Fruit fly (Drosophila melanogaster): Measurements from ENCODE around the gene CG12093.

CG12093 gene

DNA sequence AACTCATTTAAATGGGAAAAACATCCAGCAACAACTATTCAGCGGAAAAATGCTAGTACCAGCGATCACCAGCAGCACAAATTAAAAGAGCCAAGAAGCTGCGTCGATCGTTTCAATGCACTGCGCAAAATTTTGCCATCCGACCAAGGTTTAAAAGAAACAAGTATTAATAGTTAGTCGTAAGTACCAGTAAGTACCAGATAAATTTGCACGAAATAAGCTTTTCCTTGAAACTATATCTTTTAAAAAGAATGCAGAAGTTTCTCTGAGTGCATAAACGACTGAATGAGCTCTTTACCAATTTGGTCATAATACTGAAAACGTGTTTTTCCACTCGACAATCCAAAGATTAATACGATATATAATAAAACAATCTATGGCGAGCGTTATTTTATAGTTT lies 40.6 kb downstream of the CG12093 start (continued):
- TF ChIP-seq CoRest (tag; optimal IDR thresholded peaks at IDR 0.05) (peak; percentile 74), CG43689 (GFP tag; IDR thresholded peaks at IDR 0.05) (peak; percentile 59; the same call in 1 of the 2 replicates), row (GFP tag; IDR thresholded peaks at IDR 0.05) (peak; percentile 78), CG8281 (tag; optimal IDR thresholded peaks at IDR 0.05) (no peak), Doc3 (GFP tag; IDR thresholded peaks at IDR 0.05; ENCODE audit: partially characterized antibody) (no peak), sc (optimal IDR thresholded peaks at IDR 0.05) (no peak), sc (GFP tag; optimal IDR thresholded peaks at IDR 0.05) (no peak), CG6683 (GFP tag; optimal IDR thresholded peaks at IDR 0.05) (peak; percentile 17), jing (GFP tag; optimal IDR thresholded peaks at IDR 0.05) (peak; percentile 39), Bteb2 (GFP tag; optimal IDR thresholded peaks at IDR 0.05) (peak; percentile 67), Hr78 (GFP tag; optimal IDR thresholded peaks at IDR 0.05) (no peak), CG2889 (GFP tag; IDR thresholded peaks at IDR 0.05) (peak; percentile 61; the same call in 2 of the 3 replicates), CG10321 (GFP tag; IDR thresholded peaks at IDR 0.05) (peak; percentile 36; the same call in 1 of the 2 replicates), CG12769 (tag; optimal IDR thresholded peaks at IDR 0.05) (peak; percentile 70), Ptx1 (GFP tag; IDR thresholded peaks at IDR 0.05) (peak; percentile 76), CG7987 (GFP tag; optimal IDR thresholded peaks at IDR 0.05) (no peak), Antp (GFP tag; optimal IDR thresholded peaks at IDR 0.05) (peak; percentile 53), CG4404 (GFP tag; IDR thresholded peaks at IDR 0.05) (peak; percentile 43; the same call in 1 of the 2 replicates), ranshi (GFP tag; IDR thresholded peaks at IDR 0.05) (peak; percentile 65; the same call in 1 of the 2 replicates), ssp (GFP tag; IDR thresholded peaks at IDR 0.05) (no peak), CG8290 (GFP tag; optimal IDR thresholded peaks at IDR 0.05) (no peak), CG8290 (tag; optimal IDR thresholded peaks at IDR 0.05) (peak in 1 of 2 experiments; percentile 75), CHES-1-like (GFP tag; optimal IDR thresholded peaks at IDR 0.05) (peak; percentile 58), ken (GFP tag; IDR thresholded peaks at IDR 0.05) (no peak), repo (GFP tag; optimal IDR thresholded peaks at IDR 0.05) (peak; percentile 41), Gug (GFP tag; IDR thresholded peaks at IDR 0.05) (peak; percentile 38; the same call in 2 of the 4 replicates), CG3726 (GFP tag; IDR thresholded peaks at IDR 0.05) (peak; percentile 55; the same call in 1 of the 3 replicates), maf-S (GFP tag; optimal IDR thresholded peaks at IDR 0.05) (peak; percentile 53), hkb (optimal IDR thresholded peaks at IDR 0.05) (no peak), hkb (GFP tag; IDR thresholded peaks at IDR 0.05) (peak; percentile 72), Tbp (GFP tag; optimal IDR thresholded peaks at IDR 0.05) (no peak), crol (GFP tag; IDR thresholded peaks at IDR 0.05) (no peak), tx (GFP tag; optimal IDR thresholded peaks at IDR 0.05) (peak; percentile 71), dati (GFP tag; IDR thresholded peaks at IDR 0.05) (0 out of 2 replicates have a peak, but pooled peaks have one; percentile 15), dpn (GFP tag; optimal IDR thresholded peaks at IDR 0.05) (peak; percentile 77 to 81), D19A (tag; optimal IDR thresholded peaks at IDR 0.05) (no peak), Trl (optimal IDR thresholded peaks at IDR 0.05) (no peak), Trl (GFP tag; optimal IDR thresholded peaks at IDR 0.05) (peak; percentile 49), CG30403 (GFP tag; optimal IDR thresholded peaks at IDR 0.05) (peak; percentile 73), ewg (GFP tag; optimal IDR thresholded peaks at IDR 0.05) (peak; percentile 35), salm (tag; optimal IDR thresholded peaks at IDR 0.05) (no peak), Rx (GFP tag; IDR thresholded peaks at IDR 0.05) (no peak), gcm (GFP tag; optimal IDR thresholded peaks at IDR 0.05) (no peak), jumu (GFP tag; optimal IDR thresholded peaks at IDR 0.05) (peak; percentile 42), seq (GFP tag; IDR thresholded peaks at IDR 0.05) (peak; percentile 75), Aef1 (GFP tag; IDR thresholded peaks at IDR 0.05) (peak; percentile 80), Ets97D (GFP tag; optimal IDR thresholded peaks at IDR 0.05) (peak; percentile 28), CG12104 (GFP tag; optimal IDR thresholded peaks at IDR 0.05) (peak; percentile 34), CG10543 (GFP tag; optimal IDR thresholded peaks at IDR 0.05) (no peak), CG9876 (GFP tag; optimal IDR thresholded peaks at IDR 0.05) (peak; percentile 38), HmgZ (tag; optimal IDR thresholded peaks at IDR 0.05) (peak; percentile 37), gro (GFP tag; optimal IDR thresholded peaks at IDR 0.05) (peak; percentile 37), gem (tag; optimal IDR thresholded peaks at IDR 0.05) (peak; percentile 82)
